Worm (Caenorhabditis elegans) whole organism, midembryonic: ENCODE measurements around the gene Y53C12B.1.
"Not testable (repeated sequence)": the region's sequence is repeated elsewhere in the genome, so short reads cannot be mapped to it uniquely, and the experiment has no call there.

Source experiments
- T22C8.4 ChIP-seq: fragments of 200-800 bp; sonication (Bioruptor generic); IDR thresholded peaks from 2 replicates; pipeline ENCODE4 v1.3.6; 2022; ENCODE audit warnings: missing genetic modification characterization, missing compliant biosample characterization
- cog-1 ChIP-seq: sonication (generic microtip); optimal IDR thresholded peaks from 2 replicates; lab custom pipeline; 2016; ENCODE audit warnings: missing genetic modification characterization, missing compliant biosample characterization
- flt-1 ChIP-seq: fragments of 200-800 bp; sonication (Bioruptor generic); IDR thresholded peaks from 2 replicates; pipeline ENCODE4 v1.3.6; 2022; ENCODE audit warnings: missing genetic modification characterization, missing compliant biosample characterization
- klf-2 ChIP-seq: fragments of 200-800 bp; sonication (Bioruptor generic); conservative IDR thresholded peaks from 2 replicates; pipeline ENCODE4 v1.3.6; 2022; ENCODE audit warnings: missing genetic modification reagents, missing genetic modification characterization, missing compliant biosample characterization
- med-1 ChIP-seq: sonication (generic microtip); optimal IDR thresholded peaks from 2 replicates; lab custom pipeline; 2017; ENCODE audit warnings: missing genetic modification characterization, mild to moderate bottlenecking, missing compliant biosample characterization, antibody characterized with exemption, missing genetic modification reagents; ENCODE audit not compliant: insufficient read depth
- ref-1 ChIP-seq: fragments of 200-800 bp; sonication (Bioruptor generic); conservative IDR thresholded peaks from 2 replicates; pipeline ENCODE4 v1.3.6; 2022; ENCODE audit warnings: missing genetic modification reagents, missing genetic modification characterization, missing compliant biosample characterization
- tab-1 ChIP-seq: fragments of 200-800 bp; sonication (Bioruptor generic); IDR thresholded peaks from 2 replicates; pipeline ENCODE4 v1.3.6; 2022; ENCODE audit warnings: missing genetic modification characterization, missing compliant biosample characterization
- ztf-23 ChIP-seq: fragments of 200-800 bp; sonication (Bioruptor generic); IDR thresholded peaks from 2 replicates; pipeline ENCODE4 v1.3.6; 2022; ENCODE audit warnings: missing genetic modification reagents, missing genetic modification characterization, missing compliant biosample characterization
- ztf-29 ChIP-seq: fragments of 200-800 bp; sonication (Bioruptor generic); IDR thresholded peaks from 2 replicates; pipeline ENCODE4 v1.3.6; 2022; ENCODE audit warnings: missing genetic modification reagents, missing genetic modification characterization, missing compliant biosample characterization

- not testable (repeated sequence) for TF ChIP-seq ztf-23; tab-1 (GFP tag; lab: Robert Waterston, UW); T22C8.4; ztf-29 (GFP tag; lab: Robert Waterston, UW); flt-1; med-1 (GFP tag; lab: Kevin White, UChicago); klf-2 (GFP tag; lab: Robert Waterston, UW); ref-1 (GFP tag; lab: Robert Waterston, UW); cog-1
Observed at ce11 chrII:9718631-9719252, 27.1 kb downstream of the Y53C12B.1 start, which contains the start of gene Y53C12A.11.
